Fruit fly (Drosophila melanogaster) whole organism, embryonic: Measurements from ENCODE around the gene CG14664.

Source experiments
- Adf1 ChIP-seq: fragments of 200-800 bp; sonication (Bioruptor generic); IDR thresholded peaks from 2 replicates; pipeline ENCODE4 v1.3.6; 2022; ENCODE audit warnings: missing biosample characterization, missing genetic modification characterization
- Atf3 ChIP-seq: fragments of 200-800 bp; sonication (Bioruptor generic); optimal IDR thresholded peaks from 3 replicates; lab custom pipeline; 2016; ENCODE audit warnings: missing biosample characterization, missing genetic modification characterization
- Bteb2 ChIP-seq: fragments of 200-800 bp; sonication (Bioruptor generic); optimal IDR thresholded peaks from 2 replicates; lab custom pipeline; 2016; ENCODE audit warnings: missing biosample characterization, missing genetic modification characterization
- CG10209 ChIP-seq: fragments of 200-800 bp; sonication (Bioruptor generic); optimal IDR thresholded peaks from 3 replicates; lab custom pipeline; 2017; ENCODE audit warnings: missing biosample characterization, mild to moderate bottlenecking, missing genetic modification characterization, missing genetic modification reagents
- CG10979 ChIP-seq: fragments of 200-800 bp; sonication (Bioruptor generic); optimal IDR thresholded peaks from 2 replicates; lab custom pipeline; 2018; ENCODE audit warnings: missing biosample characterization, mild to moderate bottlenecking, missing genetic modification characterization, moderate library complexity
- CG13775 ChIP-seq: fragments of 200-800 bp; sonication (Bioruptor generic); optimal IDR thresholded peaks from 3 replicates; lab custom pipeline; 2017; ENCODE audit warnings: missing biosample characterization, mild to moderate bottlenecking, missing genetic modification characterization
- CG15514 ChIP-seq: fragments of 200-800 bp; sonication (Bioruptor generic); optimal IDR thresholded peaks from 3 replicates; lab custom pipeline; 2017; ENCODE audit warnings: missing biosample characterization, missing genetic modification characterization, mild to moderate bottlenecking, moderate library complexity, missing genetic modification reagents
- CG16815 ChIP-seq: fragments of 200-800 bp; sonication (Bioruptor generic); optimal IDR thresholded peaks from 3 replicates; lab custom pipeline; 2017; ENCODE audit warnings: missing biosample characterization, mild to moderate bottlenecking, missing genetic modification characterization
- CG17359 ChIP-seq: fragments of 200-800 bp; sonication (Bioruptor generic); optimal IDR thresholded peaks from 3 replicates; lab custom pipeline; 2018; ENCODE audit warnings: missing biosample characterization, mild to moderate bottlenecking, missing genetic modification characterization, moderate library complexity
- CG17361 ChIP-seq: fragments of 200-800 bp; sonication (Bioruptor generic); IDR thresholded peaks from 3 replicates; pipeline ENCODE4 v1.3.6; 2022; ENCODE audit warnings: missing biosample characterization, missing genetic modification characterization
- CG1832 ChIP-seq: fragments of 200-800 bp; sonication (Bioruptor generic); optimal IDR thresholded peaks from 2 replicates; lab custom pipeline; 2017; ENCODE audit warnings: missing biosample characterization, mild to moderate bottlenecking, missing genetic modification characterization, inconsistent platforms
- CG2889 ChIP-seq: fragments of 200-800 bp; sonication (Bioruptor generic); IDR thresholded peaks from 3 replicates; pipeline ENCODE4 v1.3.6; 2022; ENCODE audit warnings: missing biosample characterization, missing genetic modification characterization
- CG3281 ChIP-seq: fragments of 200-800 bp; sonication (Bioruptor generic); optimal IDR thresholded peaks from 3 replicates; lab custom pipeline; 2017; ENCODE audit warnings: missing biosample characterization, mild to moderate bottlenecking, missing genetic modification characterization
- CG33557 ChIP-seq: fragments of 200-800 bp; sonication (Bioruptor generic); optimal IDR thresholded peaks from 2 replicates; lab custom pipeline; 2019; ENCODE audit warnings: missing biosample characterization, mild to moderate bottlenecking, missing genetic modification characterization, moderate library complexity
- CG4328 ChIP-seq: fragments of 200-800 bp; sonication (Bioruptor generic); optimal IDR thresholded peaks from 3 replicates; lab custom pipeline; 2017; ENCODE audit warnings: missing biosample characterization, missing genetic modification reagents, missing genetic modification characterization
- CG5180 ChIP-seq: fragments of 200-800 bp; sonication (Bioruptor generic); optimal IDR thresholded peaks from 3 replicates; lab custom pipeline; 2017; ENCODE audit warnings: missing biosample characterization, missing genetic modification characterization, mild to moderate bottlenecking, moderate library complexity, missing genetic modification reagents
- CG7357 ChIP-seq: fragments of 200-800 bp; sonication (Bioruptor generic); IDR thresholded peaks from 3 replicates; pipeline ENCODE4 v1.3.6; 2022; ENCODE audit warnings: missing biosample characterization, missing genetic modification characterization
- CG8478 ChIP-seq: fragments of >200 bp; optimal IDR thresholded peaks from 2 replicates; lab custom pipeline; 2018
- CG9817 ChIP-seq: fragments of 200-800 bp; sonication (Bioruptor generic); optimal IDR thresholded peaks from 2 replicates; lab custom pipeline; 2018; ENCODE audit warnings: missing biosample characterization, mild to moderate bottlenecking, missing genetic modification characterization, moderate library complexity
- Dip3 ChIP-seq: fragments of 200-800 bp; sonication (Bioruptor generic); optimal IDR thresholded peaks from 3 replicates; lab custom pipeline; 2016; ENCODE audit warnings: missing biosample characterization, missing genetic modification characterization
- ERR ChIP-seq: fragments of 200-800 bp; sonication (Bioruptor generic); optimal IDR thresholded peaks from 2 replicates; lab custom pipeline; 2016; ENCODE audit warnings: missing biosample characterization, missing genetic modification characterization
- GATAe ChIP-seq: fragments of 200-800 bp; sonication (Bioruptor generic); conservative IDR thresholded peaks from 2 replicates; pipeline ENCODE4 v1.3.6; 2022; ENCODE audit warnings: missing biosample characterization, missing genetic modification characterization
- Gsc ChIP-seq: fragments of 200-800 bp; sonication (Bioruptor generic); IDR thresholded peaks from 2 replicates; pipeline ENCODE4 v1.3.6; 2022; ENCODE audit warnings: missing biosample characterization, missing genetic modification characterization
- HLHmδ ChIP-seq: fragments of 200-800 bp; sonication (Bioruptor generic); optimal IDR thresholded peaks from 2 replicates; lab custom pipeline; 2018; ENCODE audit warnings: missing biosample characterization, mild to moderate bottlenecking, missing genetic modification characterization, moderate library complexity
- NK7.1 ChIP-seq: fragments of 200-800 bp; sonication (Bioruptor generic); optimal IDR thresholded peaks from 3 replicates; lab custom pipeline; 2016; ENCODE audit warnings: missing biosample characterization, missing genetic modification characterization
- Oli ChIP-seq: fragments of 200-800 bp; sonication (Bioruptor generic); optimal IDR thresholded peaks from 2 replicates; lab custom pipeline; 2018; ENCODE audit warnings: missing biosample characterization, mild to moderate bottlenecking, missing genetic modification characterization, moderate library complexity
- Rfx ChIP-seq: fragments of 200-800 bp; sonication (Bioruptor generic); IDR thresholded peaks from 2 replicates; pipeline ENCODE4 v1.3.6; 2022; ENCODE audit warnings: missing biosample characterization, missing genetic modification characterization
- Six4 ChIP-seq: fragments of 200-800 bp; sonication (Bioruptor generic); optimal IDR thresholded peaks from 2 replicates; lab custom pipeline; 2016; ENCODE audit warnings: missing biosample characterization, missing genetic modification characterization
- Sox100B ChIP-seq: fragments of 200-800 bp; sonication (Bioruptor generic); optimal IDR thresholded peaks from 3 replicates; lab custom pipeline; 2018; ENCODE audit warnings: missing biosample characterization, mild to moderate bottlenecking, missing genetic modification characterization
- Sry-β ChIP-seq: fragments of 200-800 bp; sonication (Bioruptor generic); optimal IDR thresholded peaks from 2 replicates; lab custom pipeline; 2018; ENCODE audit warnings: missing biosample characterization, mild to moderate bottlenecking, missing genetic modification characterization, moderate library complexity
- Sry-δ ChIP-seq: fragments of 200-800 bp; sonication (Bioruptor generic); optimal IDR thresholded peaks from 2 replicates; lab custom pipeline; 2016; ENCODE audit warnings: missing biosample characterization, missing genetic modification characterization
- Xrp1 ChIP-seq: fragments of 200-800 bp; sonication (Bioruptor generic); IDR thresholded peaks from 2 replicates; pipeline ENCODE4 v1.3.6; 2022; ENCODE audit warnings: missing biosample characterization, missing genetic modification characterization
- al ChIP-seq: fragments of 200-800 bp; sonication (Bioruptor generic); IDR thresholded peaks from 2 replicates; pipeline ENCODE4 v1.3.6; 2022; ENCODE audit warnings: missing biosample characterization, missing genetic modification characterization
- br ChIP-seq: fragments of >200 bp; optimal IDR thresholded peaks from 2 replicates; lab custom pipeline; 2017
- crol ChIP-seq: fragments of 200-800 bp; sonication (Bioruptor generic); IDR thresholded peaks from 2 replicates; pipeline ENCODE4 v1.3.6; 2022; ENCODE audit warnings: missing biosample characterization, missing genetic modification characterization
- dmrt11E ChIP-seq: fragments of 200-800 bp; sonication (Bioruptor generic); optimal IDR thresholded peaks from 3 replicates; lab custom pipeline; 2018; ENCODE audit warnings: missing biosample characterization, mild to moderate bottlenecking, missing genetic modification characterization, moderate library complexity
- dpn ChIP-seq, 2 experiments: fragments of 200-800 bp; sonication (Bioruptor generic); optimal IDR thresholded peaks; 3 replicates each; lab custom pipeline; 2016; ENCODE audit warnings: missing biosample characterization in 2 of 2, missing genetic modification characterization in 2 of 2
- en ChIP-seq: fragments of 200-800 bp; sonication (Bioruptor generic); optimal IDR thresholded peaks from 2 replicates; lab custom pipeline; 2016; ENCODE audit warnings: missing biosample characterization, missing genetic modification characterization
- fd64A ChIP-seq: fragments of 200-800 bp; sonication (Bioruptor generic); optimal IDR thresholded peaks from 3 replicates; lab custom pipeline; 2018; ENCODE audit warnings: missing biosample characterization, mild to moderate bottlenecking, missing genetic modification characterization
- grn ChIP-seq: fragments of 200-800 bp; sonication (Bioruptor generic); optimal IDR thresholded peaks from 3 replicates; lab custom pipeline; 2017; ENCODE audit warnings: missing biosample characterization, missing genetic modification characterization
- ken ChIP-seq: fragments of 200-800 bp; sonication (Bioruptor generic); IDR thresholded peaks from 3 replicates; pipeline ENCODE4 v1.3.6; 2022; ENCODE audit warnings: missing biosample characterization, missing genetic modification characterization
- mam ChIP-seq: fragments of 200-800 bp; sonication (Bioruptor generic); optimal IDR thresholded peaks from 3 replicates; lab custom pipeline; 2016; ENCODE audit warnings: missing biosample characterization, missing genetic modification characterization
- nau ChIP-seq: fragments of 200-800 bp; sonication (Bioruptor generic); optimal IDR thresholded peaks from 3 replicates; lab custom pipeline; 2017; ENCODE audit warnings: missing biosample characterization, mild to moderate bottlenecking, missing genetic modification characterization, missing genetic modification reagents
- nerfin-1 ChIP-seq: fragments of 200-800 bp; sonication (Bioruptor generic); optimal IDR thresholded peaks from 3 replicates; lab custom pipeline; 2019; ENCODE audit warnings: missing biosample characterization, mild to moderate bottlenecking, missing genetic modification characterization, moderate library complexity
- onecut ChIP-seq: fragments of 200-800 bp; sonication (Bioruptor generic); IDR thresholded peaks from 2 replicates; pipeline ENCODE4 v1.3.6; 2022; ENCODE audit warnings: missing biosample characterization, missing genetic modification characterization
- shn ChIP-seq: fragments of 200-800 bp; sonication (Bioruptor generic); optimal IDR thresholded peaks from 3 replicates; lab custom pipeline; 2016; ENCODE audit warnings: missing biosample characterization, missing genetic modification characterization
- tll ChIP-seq, 2 experiments: fragments of 200-800 bp in 1 of 2; fragments of >200 bp in 1 of 2; sonication (Bioruptor generic) in 1 of 2; optimal IDR thresholded peaks; 2 replicates each; lab custom pipeline; 2017 to 2019; ENCODE audit warnings: missing biosample characterization in 2 of 2, missing genetic modification characterization in 2 of 2, mild to moderate bottlenecking in 1 of 2, moderate library complexity in 1 of 2
- tx ChIP-seq: fragments of 200-800 bp; sonication (Bioruptor generic); optimal IDR thresholded peaks from 2 replicates; lab custom pipeline; 2016; ENCODE audit warnings: missing biosample characterization, missing genetic modification characterization
- yki ChIP-seq: fragments of >200 bp; optimal IDR thresholded peaks from 3 replicates; lab custom pipeline; 2018

The CG14664 gene

dm6 chr3R:5215334-5216307 is 8.3 kb upstream of the CG14664 start (continued):
- TF ChIP-seq Dip3, result peak; percentile 63
- TF ChIP-seq al (GFP tag; lab: Robert Waterston, UW), result no peak
- peak; percentile 71 for TF ChIP-seq Rfx (GFP tag; lab: Robert Waterston, UW)
- peak; percentile 100 for TF ChIP-seq grn (GFP tag; lab: Kevin White, UChicago)
- TF ChIP-seq CG5180, result peak; percentile 94
- peak; percentile 99 for TF ChIP-seq CG33557 (GFP tag; lab: Kevin White, UChicago)
- no peak for TF ChIP-seq CG1832 (GFP tag; lab: Kevin White, UChicago)
- peak; percentile 97 for TF ChIP-seq en (GFP tag; lab: Kevin White, UChicago)
- TF ChIP-seq Oli (tag; lab: Kevin White, UChicago), result peak; percentile 78
- peak; percentile 98 for TF ChIP-seq ken (GFP tag; lab: Robert Waterston, UW)
- peak; percentile 81 for TF ChIP-seq Sry-δ (GFP tag; lab: Kevin White, UChicago)
- TF ChIP-seq Sox100B (GFP tag; lab: Kevin White, UChicago), result peak; percentile 98
- TF ChIP-seq HLHmδ (GFP tag; lab: Kevin White, UChicago), result peak; percentile 99
- no peak for TF ChIP-seq yki (lab: Kevin White, UChicago)
- TF ChIP-seq nerfin-1 (tag; lab: Kevin White, UChicago), result peak; percentile 97
- peak; percentile 98 for TF ChIP-seq shn (GFP tag; lab: Kevin White, UChicago)
- TF ChIP-seq CG8478 (lab: Kevin White, UChicago), result no peak
- TF ChIP-seq CG4328, result peak; percentile 96
- peak; percentile 64 for TF ChIP-seq CG3281 (GFP tag; lab: Kevin White, UChicago)
- TF ChIP-seq mam (GFP tag; lab: Kevin White, UChicago), result peak; percentile 82
- TF ChIP-seq onecut (GFP tag; lab: Robert Waterston, UW), result peak; percentile 97
- TF ChIP-seq br, result no peak
- TF ChIP-seq Xrp1 (GFP tag; lab: Robert Waterston, UW), result peak; percentile 99
- TF ChIP-seq ERR, result peak; percentile 96
- TF ChIP-seq Six4 (GFP tag; lab: Kevin White, UChicago), result peak; percentile 99
- TF ChIP-seq CG2889, result peak; percentile 80
- peak; percentile 99 for TF ChIP-seq CG17359 (tag; lab: Kevin White, UChicago)
- peak; percentile 84 for TF ChIP-seq Bteb2 (GFP tag; lab: Kevin White, UChicago)
- no peak; the same call in 1 of the 2 replicates for TF ChIP-seq Gsc (GFP tag; lab: Robert Waterston, UW)
- TF ChIP-seq Adf1 (GFP tag; lab: Robert Waterston, UW), result no peak
- TF ChIP-seq CG9817 (tag; lab: Kevin White, UChicago), result peak; percentile 67
- TF ChIP-seq dpn (GFP tag; optimal IDR thresholded peaks at IDR 0.05; lab: Kevin White, UChicago), result peak; percentile 90 to 96
- peak; percentile 70; the same call in 2 of the 3 replicates for TF ChIP-seq CG7357 (GFP tag; lab: Robert Waterston, UW)
- peak; percentile 62 for TF ChIP-seq CG15514 (GFP tag; lab: Kevin White, UChicago)
- peak; percentile 84 for TF ChIP-seq Sry-β (GFP tag; lab: Kevin White, UChicago)
- peak; percentile 99 for TF ChIP-seq nau (GFP tag; lab: Kevin White, UChicago)
- TF ChIP-seq Atf3 (GFP tag; lab: Kevin White, UChicago), result peak; percentile 99
- peak; percentile 90 for TF ChIP-seq CG10979 (tag; lab: Kevin White, UChicago)
- peak; percentile 92 for TF ChIP-seq CG16815 (GFP tag; lab: Kevin White, UChicago)
- TF ChIP-seq fd64A (GFP tag; lab: Kevin White, UChicago), result peak; percentile 100
- peak; percentile 95 for TF ChIP-seq CG13775 (GFP tag; lab: Kevin White, UChicago)
- peak in 1 of 2 experiments; percentile 86 for TF ChIP-seq tll (GFP tag; optimal IDR thresholded peaks at IDR 0.05; lab: Kevin White, UChicago)
- TF ChIP-seq GATAe (GFP tag; lab: Robert Waterston, UW), result peak; percentile 17; the same call in 1 of the 2 replicates
- peak; percentile 70; the same call in 2 of the 3 replicates for TF ChIP-seq CG17361 (GFP tag; lab: Robert Waterston, UW)
- peak; percentile 99 for TF ChIP-seq NK7.1 (GFP tag; lab: Kevin White, UChicago)
- peak; percentile 92 for TF ChIP-seq tx (GFP tag; lab: Kevin White, UChicago)
- peak; percentile 88 for TF ChIP-seq crol (GFP tag; lab: Robert Waterston, UW)
- TF ChIP-seq dmrt11E, result peak; percentile 97
- TF ChIP-seq CG10209 (GFP tag; lab: Kevin White, UChicago), result peak; percentile 99
